ENCODE assay signal across 1 fruit fly cellular context in genomic region chr3L:3339695-3340226, dm6.
TF ChIP-seq lines count a peak whose summit lies in the region.

No protein-coding gene starts in this region.

TF ChIP-seq in whole organism, embryonic, 481 proteins besides CTCF, POLR2A, EP300 and RAD21 (continued from another document):
- 0 out of 2 replicates have a peak, but pooled peaks have one; percentile 13 for TF ChIP-seq Ptx1 (GFP tag; IDR thresholded peaks at IDR 0.05; lab: Robert Waterston, UW)
- peak; percentile 20 for TF ChIP-seq CG2678 (tag; optimal IDR thresholded peaks at IDR 0.05; lab: Kevin White, UChicago)
- TF ChIP-seq CG1647 (GFP tag; optimal IDR thresholded peaks at IDR 0.05; lab: Kevin White, UChicago): no peak
- TF ChIP-seq Atf-2 (GFP tag; optimal IDR thresholded peaks at IDR 0.05; lab: Kevin White, UChicago): no peak
- TF ChIP-seq al (GFP tag; IDR thresholded peaks at IDR 0.05; lab: Robert Waterston, UW): no peak
- no peak for TF ChIP-seq sug (tag; optimal IDR thresholded peaks at IDR 0.05; lab: Kevin White, UChicago)
- peak; percentile 16; the same call in 1 of the 2 replicates for TF ChIP-seq CG32532 (GFP tag; IDR thresholded peaks at IDR 0.05; lab: Robert Waterston, UW)
- TF ChIP-seq CG16813 (GFP tag; IDR thresholded peaks at IDR 0.05; lab: Robert Waterston, UW; ENCODE audit: partially characterized antibody): no peak
- no peak for TF ChIP-seq hth (optimal IDR thresholded peaks at IDR 0.05; lab: Kevin White, UChicago)
- peak; percentile 37 for TF ChIP-seq lab (GFP tag; optimal IDR thresholded peaks at IDR 0.05; lab: Kevin White, UChicago)
- TF ChIP-seq psq (GFP tag; optimal IDR thresholded peaks at IDR 0.05; lab: Kevin White, UChicago): no peak
- 0 out of 2 replicates have a peak, but pooled peaks have one; percentile 19 for TF ChIP-seq vvl (GFP tag; IDR thresholded peaks at IDR 0.05; lab: Robert Waterston, UW)
